Fruit fly (Drosophila melanogaster) whole organism, embryonic: Measurements from ENCODE around the gene mthl11.

Experiments
- Ada2b ChIP-seq: fragments of 200-800 bp; sonication (Bioruptor generic); IDR thresholded peaks from 2 replicates; pipeline ENCODE4 v1.3.6; 2022; ENCODE audit warnings: missing biosample characterization, missing genetic modification characterization
- Antp ChIP-seq: fragments of 200-800 bp; sonication (Bioruptor generic); optimal IDR thresholded peaks from 3 replicates; lab custom pipeline; 2016; ENCODE audit warnings: missing biosample characterization, missing genetic modification characterization
- CG10274 ChIP-seq: fragments of 200-800 bp; sonication (Bioruptor generic); optimal IDR thresholded peaks from 3 replicates; lab custom pipeline; 2017; ENCODE audit warnings: missing biosample characterization, mild to moderate bottlenecking, missing genetic modification characterization
- CG11696 ChIP-seq: fragments of 200-800 bp; sonication (Bioruptor generic); IDR thresholded peaks from 2 replicates; pipeline ENCODE4 v1.3.6; 2022; ENCODE audit warnings: missing biosample characterization, missing genetic modification characterization
- CG12155 ChIP-seq: fragments of 200-800 bp; sonication (Bioruptor generic); optimal IDR thresholded peaks from 3 replicates; lab custom pipeline; 2016; ENCODE audit warnings: missing biosample characterization, missing genetic modification characterization
- CG12219 ChIP-seq: fragments of 200-800 bp; sonication (Bioruptor generic); optimal IDR thresholded peaks from 3 replicates; lab custom pipeline; 2018; ENCODE audit warnings: missing biosample characterization, mild to moderate bottlenecking, missing genetic modification characterization
- CG1233 ChIP-seq: fragments of 200-800 bp; sonication (Bioruptor generic); optimal IDR thresholded peaks from 4 replicates; lab custom pipeline; 2018; ENCODE audit warnings: missing biosample characterization, mild to moderate bottlenecking, missing genetic modification characterization
- CG12391 ChIP-seq: fragments of 200-800 bp; sonication (Bioruptor generic); optimal IDR thresholded peaks from 3 replicates; lab custom pipeline; 2018; ENCODE audit warnings: missing biosample characterization, mild to moderate bottlenecking, missing genetic modification characterization, moderate library complexity
- CG1792 ChIP-seq: fragments of 200-800 bp; sonication (Bioruptor generic); optimal IDR thresholded peaks from 2 replicates; lab custom pipeline; 2016; ENCODE audit warnings: missing biosample characterization, missing genetic modification characterization
- CG18262 ChIP-seq: fragments of 200-800 bp; optimal IDR thresholded peaks from 3 replicates; lab custom pipeline; 2019; ENCODE audit warnings: missing biosample characterization, mild to moderate bottlenecking, missing genetic modification characterization, moderate library complexity
- CG2120 ChIP-seq: fragments of 200-800 bp; sonication (Bioruptor generic); optimal IDR thresholded peaks from 3 replicates; lab custom pipeline; 2016; ENCODE audit warnings: missing biosample characterization, missing genetic modification characterization
- CG33557 ChIP-seq: fragments of 200-800 bp; sonication (Bioruptor generic); optimal IDR thresholded peaks from 2 replicates; lab custom pipeline; 2019; ENCODE audit warnings: missing biosample characterization, mild to moderate bottlenecking, missing genetic modification characterization, moderate library complexity
- CG4328 ChIP-seq: fragments of 200-800 bp; sonication (Bioruptor generic); optimal IDR thresholded peaks from 3 replicates; lab custom pipeline; 2017; ENCODE audit warnings: missing biosample characterization, missing genetic modification reagents, missing genetic modification characterization
- CG4424 ChIP-seq: fragments of 200-800 bp; sonication (Bioruptor generic); optimal IDR thresholded peaks from 3 replicates; lab custom pipeline; 2016; ENCODE audit warnings: missing biosample characterization, missing genetic modification characterization
- CG6854 ChIP-seq: fragments of 200-800 bp; sonication (Bioruptor generic); optimal IDR thresholded peaks from 3 replicates; lab custom pipeline; 2017; ENCODE audit warnings: missing biosample characterization, mild to moderate bottlenecking, missing genetic modification characterization
- CG7372 ChIP-seq: fragments of 200-800 bp; sonication (Bioruptor generic); IDR thresholded peaks from 2 replicates; pipeline ENCODE4 v1.3.6; 2022; ENCODE audit warnings: missing biosample characterization, missing genetic modification characterization
- CG8089 ChIP-seq: fragments of 200-800 bp; sonication (Bioruptor generic); optimal IDR thresholded peaks from 3 replicates; lab custom pipeline; 2016; ENCODE audit warnings: missing biosample characterization, missing genetic modification characterization
- CG8765 ChIP-seq: fragments of 200-800 bp; sonication (Bioruptor generic); IDR thresholded peaks from 2 replicates; pipeline ENCODE4 v1.3.6; 2022; ENCODE audit warnings: missing biosample characterization, missing genetic modification characterization
- CkIIα-i1 ChIP-seq: fragments of 200-800 bp; sonication (Bioruptor generic); IDR thresholded peaks from 2 replicates; pipeline ENCODE4 v1.3.6; 2022; ENCODE audit warnings: missing biosample characterization, missing genetic modification characterization
- D19B ChIP-seq: fragments of 200-800 bp; sonication (Bioruptor generic); optimal IDR thresholded peaks from 2 replicates; lab custom pipeline; 2017; ENCODE audit warnings: missing biosample characterization, mild to moderate bottlenecking, missing genetic modification characterization
- Dfd ChIP-seq, 2 experiments: fragments of >200 bp; optimal IDR thresholded peaks; 2 replicates each; lab custom pipeline; 2017; ENCODE audit warnings: missing biosample characterization in 2 of 2, missing genetic modification characterization in 2 of 2
- Dip2 ChIP-seq: fragments of 200-800 bp; sonication (Bioruptor generic); IDR thresholded peaks from 2 replicates; pipeline ENCODE4 v1.3.6; 2022; ENCODE audit warnings: missing biosample characterization, missing genetic modification characterization
- Dll ChIP-seq: fragments of 200-800 bp; sonication (Bioruptor generic); IDR thresholded peaks from 4 replicates; pipeline ENCODE4 v1.3.6; 2022; ENCODE audit warnings: missing biosample characterization, missing genetic modification characterization; ENCODE audit not compliant: partially characterized antibody
- Dref ChIP-seq: fragments of 200-800 bp; sonication (Bioruptor generic); IDR thresholded peaks from 2 replicates; pipeline ENCODE4 v1.3.6; 2022; ENCODE audit warnings: missing biosample characterization, missing genetic modification characterization
- E2f1 ChIP-seq: fragments of 200-800 bp; sonication (Bioruptor generic); IDR thresholded peaks from 2 replicates; pipeline ENCODE4 v1.3.6; 2022; ENCODE audit warnings: missing biosample characterization, missing genetic modification characterization
- Elba2 ChIP-seq: fragments of 200-800 bp; sonication (Bioruptor generic); optimal IDR thresholded peaks from 3 replicates; lab custom pipeline; 2016; ENCODE audit warnings: missing biosample characterization, missing genetic modification characterization
- Gug ChIP-seq: fragments of 200-800 bp; sonication (Bioruptor generic); IDR thresholded peaks from 4 replicates; pipeline ENCODE4 v1.3.6; 2022; ENCODE audit warnings: missing biosample characterization, missing genetic modification characterization
- H2.0 ChIP-seq: fragments of 200-800 bp; sonication (Bioruptor generic); IDR thresholded peaks from 2 replicates; pipeline ENCODE4 v1.3.6; 2022; ENCODE audit warnings: missing biosample characterization, missing genetic modification characterization
- MBD-R2 ChIP-seq: fragments of 200-800 bp; sonication (Bioruptor generic); IDR thresholded peaks from 2 replicates; pipeline ENCODE4 v1.3.6; 2022; ENCODE audit warnings: missing biosample characterization, missing genetic modification characterization
- MESR4 ChIP-seq: fragments of 200-800 bp; sonication (Bioruptor generic); optimal IDR thresholded peaks from 2 replicates; lab custom pipeline; 2018; ENCODE audit warnings: missing biosample characterization, mild to moderate bottlenecking, missing genetic modification characterization, moderate library complexity
- Ssrp ChIP-seq: fragments of 200-800 bp; sonication (Bioruptor generic); optimal IDR thresholded peaks from 2 replicates; lab custom pipeline; 2018; ENCODE audit warnings: missing biosample characterization, mild to moderate bottlenecking, missing genetic modification characterization, moderate library complexity
- Trl ChIP-seq, 3 experiments: fragments of >200 bp in 2 of 3; fragments of 200-800 bp in 1 of 3; sonication (Bioruptor generic) in 1 of 3; optimal IDR thresholded peaks; 2 replicates in 1 of 3; 3 replicates in 2 of 3; lab custom pipeline; 2016 to 2017; ENCODE audit warnings: missing biosample characterization in 1 of 3, missing genetic modification characterization in 1 of 3
- ap ChIP-seq: fragments of 200-800 bp; sonication (Bioruptor generic); IDR thresholded peaks from 2 replicates; pipeline ENCODE4 v1.3.6; 2022; ENCODE audit warnings: missing biosample characterization, missing genetic modification characterization
- bbx ChIP-seq: fragments of 200-800 bp; sonication (Bioruptor generic); IDR thresholded peaks from 2 replicates; pipeline ENCODE4 v1.3.6; 2022; ENCODE audit warnings: missing biosample characterization, missing genetic modification characterization; ENCODE audit not compliant: partially characterized antibody
- bsh ChIP-seq, 2 experiments: fragments of 200-800 bp; sonication (Bioruptor generic); optimal IDR thresholded peaks; 2 replicates each; lab custom pipeline; 2017 to 2018; ENCODE audit warnings: mild to moderate bottlenecking in 2 of 2, missing biosample characterization in 2 of 2, missing genetic modification characterization in 2 of 2, moderate library complexity in 1 of 2
- cad ChIP-seq: fragments of >200 bp; optimal IDR thresholded peaks from 2 replicates; lab custom pipeline; 2017; ENCODE audit warnings: missing biosample characterization, missing genetic modification characterization
- da ChIP-seq: fragments of 200-800 bp; sonication (Bioruptor generic); optimal IDR thresholded peaks from 2 replicates; lab custom pipeline; 2016; ENCODE audit warnings: missing biosample characterization, missing genetic modification characterization
- dysf ChIP-seq: fragments of 200-800 bp; sonication (Bioruptor generic); IDR thresholded peaks from 3 replicates; pipeline ENCODE4 v1.3.6; 2022; ENCODE audit warnings: missing biosample characterization, missing genetic modification characterization
- ewg ChIP-seq: fragments of 200-800 bp; sonication (Bioruptor generic); optimal IDR thresholded peaks from 3 replicates; lab custom pipeline; 2017; ENCODE audit warnings: mild to moderate bottlenecking, missing biosample characterization, missing genetic modification reagents, missing genetic modification characterization
- fd102C ChIP-seq: fragments of 200-800 bp; sonication (Bioruptor generic); optimal IDR thresholded peaks from 2 replicates; lab custom pipeline; 2018; ENCODE audit warnings: missing biosample characterization, mild to moderate bottlenecking, missing genetic modification characterization, moderate library complexity
- ftz-f1 ChIP-seq: fragments of 200-800 bp; sonication (Bioruptor generic); optimal IDR thresholded peaks from 2 replicates; lab custom pipeline; 2016; ENCODE audit warnings: missing biosample characterization, missing genetic modification characterization
- ind ChIP-seq: fragments of 200-800 bp; sonication (Bioruptor generic); optimal IDR thresholded peaks from 3 replicates; lab custom pipeline; 2016; ENCODE audit warnings: missing biosample characterization, missing genetic modification characterization
- inv ChIP-seq: fragments of 200-800 bp; sonication (Bioruptor generic); IDR thresholded peaks from 2 replicates; pipeline ENCODE4 v1.3.6; 2022; ENCODE audit warnings: missing biosample characterization, missing genetic modification characterization; ENCODE audit not compliant: partially characterized antibody
- oc ChIP-seq: fragments of 200-800 bp; sonication (Bioruptor generic); optimal IDR thresholded peaks from 2 replicates; lab custom pipeline; 2018; ENCODE audit warnings: missing biosample characterization, mild to moderate bottlenecking, missing genetic modification characterization, moderate library complexity
- p53 ChIP-seq: fragments of 200-800 bp; sonication (Bioruptor generic); optimal IDR thresholded peaks from 2 replicates; lab custom pipeline; 2016; ENCODE audit warnings: missing biosample characterization, missing genetic modification characterization
- slou ChIP-seq: fragments of 200-800 bp; sonication (Bioruptor generic); optimal IDR thresholded peaks from 3 replicates; lab custom pipeline; 2016; ENCODE audit warnings: missing biosample characterization, missing genetic modification characterization
- so ChIP-seq: fragments of 200-800 bp; sonication (Bioruptor generic); IDR thresholded peaks from 3 replicates; pipeline ENCODE4 v1.3.6; 2022; ENCODE audit warnings: missing biosample characterization, missing genetic modification characterization
- tgo ChIP-seq: fragments of 200-800 bp; sonication (Bioruptor generic); IDR thresholded peaks from 3 replicates; pipeline ENCODE4 v1.3.6; 2022; ENCODE audit warnings: missing biosample characterization, missing genetic modification characterization
- tin ChIP-seq: fragments of 200-800 bp; sonication (Bioruptor generic); optimal IDR thresholded peaks from 3 replicates; lab custom pipeline; 2016; ENCODE audit warnings: missing biosample characterization, missing genetic modification characterization

The mthl11 gene

dm6 chr3R:10411752-10412549 lies 11.1 kb downstream of the mthl11 start (continued):
- TF ChIP-seq Trl (optimal IDR thresholded peaks at IDR 0.05; lab: Kevin White, UChicago) (no peak), Trl (GFP tag; optimal IDR thresholded peaks at IDR 0.05; lab: Kevin White, UChicago) (peak; percentile 7), ftz-f1 (no peak), CG2120 (GFP tag; lab: Kevin White, UChicago) (peak; percentile 62), bbx (GFP tag; lab: Robert Waterston, UW) (no peak), MBD-R2 (GFP tag; lab: Robert Waterston, UW) (peak; percentile 34; the same call in 1 of the 2 replicates), Antp (peak; percentile 59), CG18262 (tag; lab: Kevin White, UChicago) (no peak), CG12219 (GFP tag; lab: Kevin White, UChicago) (no peak), MESR4 (GFP tag; lab: Kevin White, UChicago) (no peak), CG1792 (GFP tag; lab: Kevin White, UChicago) (no peak), inv (GFP tag; lab: Robert Waterston, UW) (no peak), CG6854 (GFP tag; lab: Kevin White, UChicago) (peak; percentile 40), bsh (GFP tag; optimal IDR thresholded peaks at IDR 0.05; lab: Kevin White, UChicago) (no peak), CG1233 (peak; percentile 27), CG8089 (GFP tag; lab: Kevin White, UChicago) (no peak), CG12155 (GFP tag; lab: Kevin White, UChicago) (no peak), Dfd (GFP tag; optimal IDR thresholded peaks at IDR 0.05; lab: Kevin White, UChicago) (no peak), da (GFP tag; lab: Kevin White, UChicago) (no peak), slou (GFP tag; lab: Kevin White, UChicago) (no peak), CG8765 (GFP tag; lab: Robert Waterston, UW) (no peak; the same call in 1 of the 2 replicates), H2.0 (0 out of 2 replicates have a peak, but pooled peaks have one; percentile 6), Elba2 (GFP tag; lab: Kevin White, UChicago) (no peak), so (0 out of 3 replicates have a peak, but pooled peaks have one; percentile 9), CkIIα-i1 (GFP tag; lab: Robert Waterston, UW) (no peak), ap (GFP tag; lab: Robert Waterston, UW) (0 out of 2 replicates have a peak, but pooled peaks have one; percentile 13), ind (peak; percentile 67), dysf (peak; percentile 78), CG10274 (peak; percentile 17), tin (GFP tag; lab: Kevin White, UChicago) (peak; percentile 24), oc (no peak), CG11696 (GFP tag; lab: Robert Waterston, UW) (peak; percentile 40; the same call in 1 of the 2 replicates), E2f1 (GFP tag; lab: Robert Waterston, UW) (peak; percentile 60), CG4424 (GFP tag; lab: Kevin White, UChicago) (peak; percentile 10), p53 (GFP tag; lab: Kevin White, UChicago) (no peak), CG33557 (GFP tag; lab: Kevin White, UChicago) (no peak), CG4328 (no peak), Ada2b (GFP tag; lab: Robert Waterston, UW) (no peak), CG12391 (tag; lab: Kevin White, UChicago) (no peak), CG7372 (GFP tag; lab: Robert Waterston, UW) (peak; percentile 17; the same call in 1 of the 2 replicates), D19B (GFP tag; lab: Kevin White, UChicago) (peak; percentile 21), tgo (GFP tag; lab: Robert Waterston, UW) (peak; percentile 64; the same call in 1 of the 3 replicates), fd102C (GFP tag; lab: Kevin White, UChicago) (no peak), Ssrp (tag; lab: Kevin White, UChicago) (no peak), Gug (peak; percentile 53; the same call in 2 of the 4 replicates), Dll (GFP tag; lab: Robert Waterston, UW) (no peak), Dip2 (no peak), ewg (GFP tag; lab: Kevin White, UChicago) (no peak), cad (GFP tag; lab: Kevin White, UChicago) (no peak), Dref (no peak)
